Worm (Caenorhabditis elegans): ENCODE data around the gene Y24D9B.1.

DNA sequence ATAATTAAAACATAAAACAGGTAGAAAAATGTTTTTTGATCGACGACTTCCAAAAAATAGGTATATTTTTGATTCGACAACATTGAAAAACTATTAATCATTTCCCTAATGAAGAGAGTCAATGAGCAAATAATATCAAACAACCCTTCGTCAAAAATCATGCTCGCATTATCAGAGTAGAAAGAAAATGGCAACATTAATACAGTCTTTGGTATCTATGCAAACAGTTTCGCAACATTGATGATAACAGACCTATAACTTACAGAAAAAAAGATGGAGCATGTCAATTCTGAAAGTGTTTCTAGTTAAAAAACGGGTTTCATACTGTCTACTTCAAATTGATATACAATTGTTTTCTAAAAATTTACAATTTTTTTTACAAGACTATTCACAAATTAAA is 32.2 kb upstream of the Y24D9B.1 start:
- no peak for TF ChIP-seq nhr-28 (tag; optimal IDR thresholded peaks at IDR 0.05)
- no peak for TF ChIP-seq snpc-4 (tag; optimal IDR thresholded peaks at IDR 0.05)

Measured in whole organism, L1 larva.